Worm (Caenorhabditis elegans): ENCODE data around the gene K08D8.12.
A peak's percentile ranks its signal among the peaks of the same experiment; 100 is the strongest.

Gene K08D8.12

ce11 chrIV:12890445-12890844, 2.8 kb upstream of the K08D8.12 start, which contains the start of gene K08D8.6 (continued):
- no peak for TF ChIP-seq hif-1 (tag; optimal IDR thresholded peaks at IDR 0.05)
- TF ChIP-seq egl-43 (GFP tag; IDR thresholded peaks at IDR 0.05): no peak
- TF ChIP-seq T26A8.4 (GFP tag; IDR thresholded peaks at IDR 0.05): no peak
- TF ChIP-seq fos-1 (tag; optimal IDR thresholded peaks at IDR 0.05): no peak
- no peak for TF ChIP-seq F44E2.7 (GFP tag; IDR thresholded peaks at IDR 0.05)
- no peak for TF ChIP-seq set-16 (GFP tag; IDR thresholded peaks at IDR 0.05)
- no peak for TF ChIP-seq Y48G9A.11 (GFP tag; IDR thresholded peaks at IDR 0.05)
- no peak for TF ChIP-seq attf-4 (tag; optimal IDR thresholded peaks at IDR 0.05)
- TF ChIP-seq nhr-25 (tag; optimal IDR thresholded peaks at IDR 0.05; ENCODE audit: borderline replicate concordance, insufficient read depth): no peak
- no peak for TF ChIP-seq F26F4.8 (GFP tag; conservative IDR thresholded peaks at IDR 0.05)
- no peak for TF ChIP-seq lin-13 (GFP tag; optimal IDR thresholded peaks at IDR 0.05)
- TF ChIP-seq ceh-82 (tag; optimal IDR thresholded peaks at IDR 0.05): no peak
- TF ChIP-seq gei-8 (GFP tag; optimal IDR thresholded peaks at IDR 0.05): no peak
- TF ChIP-seq egl-27 (tag; optimal IDR thresholded peaks at IDR 0.05): no peak
- no peak for TF ChIP-seq nhr-10 (tag; optimal IDR thresholded peaks at IDR 0.05)
- TF ChIP-seq nhr-28 (tag; optimal IDR thresholded peaks at IDR 0.05): peak; percentile 67
- TF ChIP-seq dmd-6 (GFP tag; IDR thresholded peaks at IDR 0.05): peak; percentile 94
- no peak for TF ChIP-seq zfp-3 (GFP tag; conservative IDR thresholded peaks at IDR 0.05)
- TF ChIP-seq madf-5 (GFP tag; IDR thresholded peaks at IDR 0.05): no peak
- no peak for TF ChIP-seq daf-16 (GFP tag; optimal IDR thresholded peaks at IDR 0.05)
- peak; percentile 75 for TF ChIP-seq daf-16 (tag; optimal IDR thresholded peaks at IDR 0.05)
- TF ChIP-seq hlh-30 (tag; optimal IDR thresholded peaks at IDR 0.05; ENCODE audit: insufficient read depth): no peak
- no peak for TF ChIP-seq zip-2 (tag; optimal IDR thresholded peaks at IDR 0.05)
- TF ChIP-seq R02D3.7 (tag; optimal IDR thresholded peaks at IDR 0.05): no peak
- no peak for TF ChIP-seq mep-1 (tag; optimal IDR thresholded peaks at IDR 0.05)
- no peak for TF ChIP-seq ces-1 (GFP tag; optimal IDR thresholded peaks at IDR 0.05)
- no peak for TF ChIP-seq ctbp-1 (GFP tag; IDR thresholded peaks at IDR 0.05)
- no peak for TF ChIP-seq F10B5.3 (tag; optimal IDR thresholded peaks at IDR 0.05)
- no peak for TF ChIP-seq mxl-3 (GFP tag; optimal IDR thresholded peaks at IDR 0.05)
- no peak for TF ChIP-seq lir-3 (tag; optimal IDR thresholded peaks at IDR 0.05)
- peak; percentile 62 for TF ChIP-seq hlh-11 (tag; optimal IDR thresholded peaks at IDR 0.05)
- TF ChIP-seq lin-29 (GFP tag; IDR thresholded peaks at IDR 0.05): no peak
- peak; percentile 70 for TF ChIP-seq lin-1 (GFP tag; IDR thresholded peaks at IDR 0.05)
- no peak for TF ChIP-seq D1046.2 (GFP tag; IDR thresholded peaks at IDR 0.05)

ce11 chrIV:12891080-12891479, 2.2 kb upstream of the K08D8.12 start:
- TF ChIP-seq daf-16 (GFP tag; optimal IDR thresholded peaks at IDR 0.05) (no peak), daf-16 (tag; optimal IDR thresholded peaks at IDR 0.05) (peak; percentile 47), dve-1 (tag; optimal IDR thresholded peaks at IDR 0.05; ENCODE audit: insufficient read depth) (peak; percentile 66), dmd-6 (GFP tag; IDR thresholded peaks at IDR 0.05) (peak; percentile 82), hlh-11 (tag; optimal IDR thresholded peaks at IDR 0.05) (peak; percentile 4), php-3 (GFP tag; IDR thresholded peaks at IDR 0.05) (0 out of 2 replicates have a peak, but pooled peaks have one; percentile 47), pqm-1 (tag; optimal IDR thresholded peaks at IDR 0.05) (peak; percentile 62), T20F7.1 (GFP tag; optimal IDR thresholded peaks at IDR 0.05) (no peak), aly-2 (tag; optimal IDR thresholded peaks at IDR 0.05) (no peak), F37D6.2 (tag; optimal IDR thresholded peaks at IDR 0.05) (no peak), lin-13 (GFP tag; optimal IDR thresholded peaks at IDR 0.05) (no peak), nhr-28 (tag; optimal IDR thresholded peaks at IDR 0.05) (peak; percentile 64)
